Fruit fly (Drosophila melanogaster): ENCODE data around the gene Sh3beta.

Sh3beta gene

dm6 chr3L:7371290-7371689, 2.2 kb upstream of the Sh3beta start:
- TF ChIP-seq fkh (GFP tag; optimal IDR thresholded peaks at IDR 0.05) = no peak
- TF ChIP-seq vri (GFP tag; optimal IDR thresholded peaks at IDR 0.05) = no peak
- peak; percentile 15 for TF ChIP-seq CG1621 (tag; optimal IDR thresholded peaks at IDR 0.05)
- TF ChIP-seq Eip78C (GFP tag) = no peak
- TF ChIP-seq ss (GFP tag; optimal IDR thresholded peaks at IDR 0.05) = peak in 1 of 2 experiments; percentile 23
- TF ChIP-seq CG11902 (GFP tag; optimal IDR thresholded peaks at IDR 0.05) = no peak

- TF ChIP-seq ss (GFP tag; optimal IDR thresholded peaks at IDR 0.05) = peak; percentile 9 to 49
- no peak for TF ChIP-seq CG11762 (GFP tag; optimal IDR thresholded peaks at IDR 0.05; ENCODE audit: insufficient read depth)
- no peak for TF ChIP-seq Sox15 (GFP tag; optimal IDR thresholded peaks at IDR 0.05)
- TF ChIP-seq Smox (GFP tag; optimal IDR thresholded peaks at IDR 0.05) = no peak
- no peak for TF ChIP-seq Ets21C (GFP tag; optimal IDR thresholded peaks at IDR 0.05)
- no peak for TF ChIP-seq CG32006 (GFP tag; optimal IDR thresholded peaks at IDR 0.05)
- TF ChIP-seq CG8119 (GFP tag; IDR thresholded peaks at IDR 0.05) = no peak
- TF ChIP-seq fkh (GFP tag; optimal IDR thresholded peaks at IDR 0.05) = peak; percentile 47
- no peak for TF ChIP-seq Eip93F (GFP tag; optimal IDR thresholded peaks at IDR 0.05)
- no peak for TF ChIP-seq Met (GFP tag; optimal IDR thresholded peaks at IDR 0.05)
- peak; percentile 1 for TF ChIP-seq Sox102F (GFP tag; optimal IDR thresholded peaks at IDR 0.05)
- TF ChIP-seq esn (GFP tag; optimal IDR thresholded peaks at IDR 0.05) = no peak
- no peak for TF ChIP-seq CG4318 (GFP tag; optimal IDR thresholded peaks at IDR 0.05)
- peak; percentile 15 for TF ChIP-seq CG6808 (GFP tag; optimal IDR thresholded peaks at IDR 0.05)
- TF ChIP-seq CG11902 (GFP tag; optimal IDR thresholded peaks at IDR 0.05) = no peak
- TF ChIP-seq Hr4 (GFP tag; optimal IDR thresholded peaks at IDR 0.05) = no peak
- TF ChIP-seq CG3919 (GFP tag; optimal IDR thresholded peaks at IDR 0.05) = no peak
- no peak for TF ChIP-seq CG11294 (GFP tag; IDR thresholded peaks at IDR 0.05)
- TF ChIP-seq salr (GFP tag; optimal IDR thresholded peaks at IDR 0.05) = no peak
- TF ChIP-seq Hr38 (GFP tag; optimal IDR thresholded peaks at IDR 0.05) = no peak
- no peak for TF ChIP-seq CG6276 (GFP tag; optimal IDR thresholded peaks at IDR 0.05)
- peak; percentile 15 for TF ChIP-seq net (GFP tag; optimal IDR thresholded peaks at IDR 0.05)
- no peak for TF ChIP-seq fd85E (GFP tag; optimal IDR thresholded peaks at IDR 0.05)
- no peak for TF ChIP-seq acj6 (GFP tag; optimal IDR thresholded peaks at IDR 0.05)
- TF ChIP-seq CG31627 (GFP tag; optimal IDR thresholded peaks at IDR 0.05) = no peak
- TF ChIP-seq CG16779 (tag; optimal IDR thresholded peaks at IDR 0.05) = no peak
- no peak for TF ChIP-seq pdm3 (GFP tag; optimal IDR thresholded peaks at IDR 0.05)
- no peak for TF ChIP-seq CG6792 (GFP tag; optimal IDR thresholded peaks at IDR 0.05)
- TF ChIP-seq CG3032 (tag; optimal IDR thresholded peaks at IDR 0.05) = no peak
- TF ChIP-seq CG9139 (GFP tag; optimal IDR thresholded peaks at IDR 0.05) = no peak
- TF ChIP-seq Sox14 (GFP tag; optimal IDR thresholded peaks at IDR 0.05) = peak; percentile 77
- TF ChIP-seq CG8319 (GFP tag; optimal IDR thresholded peaks at IDR 0.05) = no peak
- TF ChIP-seq OdsH (GFP tag; optimal IDR thresholded peaks at IDR 0.05) = no peak
- TF ChIP-seq svp (GFP tag) = peak; percentile 64
- peak; percentile 7 for TF ChIP-seq Eip75B (GFP tag; optimal IDR thresholded peaks at IDR 0.05)
- TF ChIP-seq Blimp-1 (GFP tag; optimal IDR thresholded peaks at IDR 0.05) = no peak
- TF ChIP-seq CG6854 (GFP tag; optimal IDR thresholded peaks at IDR 0.05) = no peak
- 0 out of 3 replicates have a peak, but pooled peaks have one; percentile 28 for TF ChIP-seq CG6163 (GFP tag; IDR thresholded peaks at IDR 0.05)
- TF ChIP-seq topi (GFP tag; optimal IDR thresholded peaks at IDR 0.05) = no peak
- TF ChIP-seq Eip78C (GFP tag) = peak; percentile 84
- TF ChIP-seq eg (GFP tag; IDR thresholded peaks at IDR 0.05) = no peak
- TF ChIP-seq CG1621 (tag; optimal IDR thresholded peaks at IDR 0.05) = no peak
- TF ChIP-seq CG10669 (GFP tag; optimal IDR thresholded peaks at IDR 0.05) = no peak
- no peak for TF ChIP-seq Ets96B (tag; optimal IDR thresholded peaks at IDR 0.05)
- TF ChIP-seq cyc (GFP tag; optimal IDR thresholded peaks at IDR 0.05) = no peak
- peak; percentile 17 for TF ChIP-seq vri (GFP tag; optimal IDR thresholded peaks at IDR 0.05)
- TF ChIP-seq CG34406 (GFP tag; optimal IDR thresholded peaks at IDR 0.05) = no peak
- no peak for TF ChIP-seq CG8632 (GFP tag; optimal IDR thresholded peaks at IDR 0.05)
Measured at dm6 chr3L:7370231-7370882, 1.3 kb upstream of the Sh3beta start.

Measured in whole organism, prepupa.